Fruit fly (Drosophila melanogaster) Kc167 (cell line): Measurements from ENCODE around the gene CG14346.

Experiments
- Myc ChIP-seq: fragments of >200 bp; optimal IDR thresholded peaks from 2 replicates; lab custom pipeline; 2017; ENCODE audit warnings: missing external identifiers
- Sin3A ChIP-seq: fragments of >200 bp; optimal IDR thresholded peaks from 2 replicates; lab custom pipeline; 2018; ENCODE audit warnings: missing external identifiers
- h ChIP-seq: fragments of >200 bp; optimal IDR thresholded peaks from 3 replicates; lab custom pipeline; 2018; ENCODE audit warnings: missing external identifiers
- insv ChIP-seq: fragments of >200 bp; optimal IDR thresholded peaks from 3 replicates; lab custom pipeline; 2018; ENCODE audit warnings: missing external identifiers
- psq ChIP-seq: fragments of >200 bp; optimal IDR thresholded peaks from 2 replicates; lab custom pipeline; 2017; ENCODE audit warnings: missing external identifiers
- ttk ChIP-seq: sonication (Bioruptor generic); optimal IDR thresholded peaks from 2 replicates; lab custom pipeline; 2017; ENCODE audit warnings: missing external identifiers

- TF ChIP-seq Sin3A (lab: Kevin White, UChicago) (no peak), psq (lab: Kevin White, UChicago) (no peak), h (lab: Kevin White, UChicago) (no peak), Myc (no peak), insv (lab: Kevin White, UChicago) (no peak), ttk (lab: Kevin White, UChicago) (no peak)
Measured at dm6 chr2L:1352768-1353167, 15.0 kb upstream of the CG14346 start, which contains the start of gene CG5556.
